Fruit fly (Drosophila melanogaster) whole organism, prepupa: ENCODE measurements around the gene atl.

ENCODE experiments used
- CG11294 ChIP-seq: fragments of 200-800 bp; sonication (Bioruptor generic); IDR thresholded peaks from 2 replicates; pipeline ENCODE4 v1.3.6; 2022; ENCODE audit warnings: missing biosample characterization, missing genetic modification characterization
- CG1621 ChIP-seq: fragments of 200-800 bp; sonication (Bioruptor generic); optimal IDR thresholded peaks from 3 replicates; lab custom pipeline; 2018; ENCODE audit warnings: missing biosample characterization, mild to moderate bottlenecking, missing genetic modification characterization
- CG16779 ChIP-seq: fragments of 200-800 bp; sonication (Bioruptor generic); optimal IDR thresholded peaks from 3 replicates; lab custom pipeline; 2017; ENCODE audit warnings: missing biosample characterization, mild to moderate bottlenecking, missing genetic modification characterization
- CG32006 ChIP-seq: fragments of 200-800 bp; sonication (Bioruptor generic); optimal IDR thresholded peaks from 3 replicates; lab custom pipeline; 2017; ENCODE audit warnings: missing biosample characterization, mild to moderate bottlenecking, missing genetic modification characterization
- CG6808 ChIP-seq: fragments of 200-800 bp; sonication (Bioruptor generic); optimal IDR thresholded peaks from 3 replicates; lab custom pipeline; 2017; ENCODE audit warnings: missing biosample characterization, missing genetic modification characterization, mild to moderate bottlenecking, moderate library complexity, missing genetic modification reagents
- CG8319 ChIP-seq: fragments of 200-800 bp; sonication (Bioruptor generic); optimal IDR thresholded peaks from 3 replicates; lab custom pipeline; 2016; ENCODE audit warnings: missing biosample characterization, missing genetic modification characterization
- Eip78C ChIP-seq: fragments of 200-800 bp; sonication (Bioruptor generic); peaks from one replicate; lab custom pipeline; 2016; ENCODE audit warnings: missing biosample characterization, missing genetic modification characterization
- Ets96B ChIP-seq: fragments of 200-800 bp; optimal IDR thresholded peaks from 2 replicates; lab custom pipeline; 2019; ENCODE audit warnings: missing biosample characterization, mild to moderate bottlenecking, missing genetic modification characterization, moderate library complexity
- Hr38 ChIP-seq: sonication (Bioruptor generic); optimal IDR thresholded peaks from 2 replicates; lab custom pipeline; 2016; ENCODE audit warnings: missing biosample characterization, missing genetic modification characterization
- Hr39 ChIP-seq: fragments of 200-800 bp; sonication (Bioruptor generic); optimal IDR thresholded peaks from 2 replicates; lab custom pipeline; 2016; ENCODE audit warnings: missing biosample characterization, missing genetic modification characterization
- Hr4 ChIP-seq: fragments of 200-800 bp; sonication (Bioruptor generic); optimal IDR thresholded peaks from 3 replicates; lab custom pipeline; 2016; ENCODE audit warnings: missing biosample characterization, missing genetic modification characterization
- Smox ChIP-seq: fragments of 200-800 bp; sonication (Bioruptor generic); optimal IDR thresholded peaks from 3 replicates; lab custom pipeline; 2016; ENCODE audit warnings: missing biosample characterization, missing genetic modification characterization
- Sox102F ChIP-seq: fragments of 200-800 bp; sonication (Bioruptor generic); optimal IDR thresholded peaks from 2 replicates; lab custom pipeline; 2016; ENCODE audit warnings: missing biosample characterization, mild to moderate bottlenecking, missing genetic modification characterization
- achi ChIP-seq: fragments of 200-800 bp; sonication (Bioruptor generic); optimal IDR thresholded peaks from 3 replicates; lab custom pipeline; 2016; ENCODE audit warnings: missing biosample characterization, missing genetic modification characterization
- acj6 ChIP-seq: fragments of 200-800 bp; sonication (Bioruptor generic); optimal IDR thresholded peaks from 3 replicates; lab custom pipeline; 2016; ENCODE audit warnings: missing biosample characterization, missing genetic modification characterization
- fd59A ChIP-seq: fragments of 200-800 bp; sonication (Bioruptor generic); optimal IDR thresholded peaks from 2 replicates; lab custom pipeline; 2017; ENCODE audit warnings: missing biosample characterization, mild to moderate bottlenecking, missing genetic modification characterization, missing genetic modification reagents
- fd85E ChIP-seq: fragments of 200-800 bp; sonication (Bioruptor generic); optimal IDR thresholded peaks from 3 replicates; lab custom pipeline; 2016; ENCODE audit warnings: missing biosample characterization, missing genetic modification characterization
- pdm3 ChIP-seq: fragments of 200-800 bp; sonication (Bioruptor generic); optimal IDR thresholded peaks from 3 replicates; lab custom pipeline; 2016; ENCODE audit warnings: missing biosample characterization, missing genetic modification characterization
- svp ChIP-seq: fragments of 200-800 bp; sonication (Bioruptor generic); peaks from one replicate; lab custom pipeline; 2016; ENCODE audit warnings: missing biosample characterization, missing genetic modification characterization
- topi ChIP-seq: fragments of 200-800 bp; sonication (Bioruptor generic); optimal IDR thresholded peaks from 3 replicates; lab custom pipeline; 2016; ENCODE audit warnings: missing biosample characterization, missing genetic modification characterization
- vri ChIP-seq: fragments of 200-800 bp; sonication (Bioruptor generic); optimal IDR thresholded peaks from 3 replicates; lab custom pipeline; 2016; ENCODE audit warnings: missing biosample characterization, mild to moderate bottlenecking, missing genetic modification characterization

The atl gene

dm6 chr3R:24667538-24668207, 42.2 kb downstream of the atl start:
- TF ChIP-seq Hr39 (GFP tag; lab: Kevin White, UChicago), result no peak
- no peak for TF ChIP-seq CG11294 (GFP tag; lab: Robert Waterston, UW)
- TF ChIP-seq CG1621 (tag; lab: Kevin White, UChicago), result no peak
- TF ChIP-seq CG32006 (GFP tag; lab: Kevin White, UChicago), result peak; percentile 18

dm6 chr3R:24671662-24672061, 46.2 kb downstream of the atl start:
- TF ChIP-seq Ets96B (tag; lab: Kevin White, UChicago) (no peak), achi (GFP tag; lab: Kevin White, UChicago) (no peak), vri (GFP tag; lab: Kevin White, UChicago) (no peak), CG16779 (no peak), topi (GFP tag; lab: Kevin White, UChicago) (no peak), pdm3 (GFP tag; lab: Kevin White, UChicago) (no peak), Smox (GFP tag; lab: Kevin White, UChicago) (no peak), Eip78C (GFP tag; lab: Kevin White, UChicago) (no peak), svp (no peak), Hr4 (GFP tag; lab: Kevin White, UChicago) (no peak), fd59A (no peak), acj6 (GFP tag; lab: Kevin White, UChicago) (no peak), CG8319 (no peak), Sox102F (GFP tag; lab: Kevin White, UChicago) (no peak), CG6808 (GFP tag; lab: Kevin White, UChicago) (no peak), fd85E (GFP tag; lab: Kevin White, UChicago) (no peak), Hr38 (GFP tag; lab: Kevin White, UChicago) (no peak)
